Fruit fly (Drosophila melanogaster) whole organism, pupa: Measurements from ENCODE around the gene Top3alpha.

Source experiments
- CG10348 ChIP-seq: fragments of 200-800 bp; sonication (Bioruptor generic); IDR thresholded peaks from 2 replicates; pipeline ENCODE4 v1.3.6; 2022; ENCODE audit warnings: missing biosample characterization, missing genetic modification characterization
- CG12605 ChIP-seq: fragments of 200-800 bp; sonication (Bioruptor generic); IDR thresholded peaks from 2 replicates; pipeline ENCODE4 v1.3.6; 2022; ENCODE audit warnings: missing biosample characterization, missing genetic modification characterization
- CG13204 ChIP-seq: fragments of 200-800 bp; sonication (Bioruptor generic); optimal IDR thresholded peaks from 2 replicates; lab custom pipeline; 2018; ENCODE audit warnings: missing biosample characterization, mild to moderate bottlenecking, missing genetic modification characterization, moderate library complexity
- CG14655 ChIP-seq: fragments of 200-800 bp; sonication (Bioruptor generic); optimal IDR thresholded peaks from 3 replicates; lab custom pipeline; 2017; ENCODE audit warnings: mild to moderate bottlenecking, missing biosample characterization, missing genetic modification reagents, missing genetic modification characterization
- CG15710 ChIP-seq: fragments of 200-800 bp; sonication (Bioruptor generic); optimal IDR thresholded peaks from 2 replicates; lab custom pipeline; 2018; ENCODE audit warnings: missing biosample characterization, mild to moderate bottlenecking, missing genetic modification characterization, moderate library complexity
- CG17806 ChIP-seq: fragments of 200-800 bp; sonication (Bioruptor generic); optimal IDR thresholded peaks from 2 replicates; lab custom pipeline; 2018; ENCODE audit warnings: missing biosample characterization, mild to moderate bottlenecking, missing genetic modification characterization, moderate library complexity
- CG32121 ChIP-seq: fragments of 200-800 bp; sonication (Bioruptor generic); IDR thresholded peaks from 2 replicates; pipeline ENCODE4 v1.3.6; 2022; ENCODE audit warnings: missing biosample characterization, missing genetic modification characterization
- CG34367 ChIP-seq: fragments of 200-800 bp; sonication (Bioruptor generic); optimal IDR thresholded peaks from 2 replicates; lab custom pipeline; 2018; ENCODE audit warnings: missing biosample characterization, mild to moderate bottlenecking, missing genetic modification characterization
- CG4496 ChIP-seq: fragments of 200-800 bp; sonication (Bioruptor generic); IDR thresholded peaks from 3 replicates; pipeline ENCODE4 v1.3.6; 2022; ENCODE audit warnings: missing biosample characterization, missing genetic modification characterization
- CG8159 ChIP-seq: fragments of 200-800 bp; sonication (Bioruptor generic); optimal IDR thresholded peaks from 3 replicates; lab custom pipeline; 2018; ENCODE audit warnings: missing biosample characterization, mild to moderate bottlenecking, missing genetic modification characterization, moderate library complexity
- CG8301 ChIP-seq: fragments of 200-800 bp; sonication (Bioruptor generic); optimal IDR thresholded peaks from 2 replicates; lab custom pipeline; 2018; ENCODE audit warnings: missing biosample characterization, mild to moderate bottlenecking, missing genetic modification characterization
- CG9948 ChIP-seq: fragments of 200-800 bp; sonication (Bioruptor generic); optimal IDR thresholded peaks from 2 replicates; lab custom pipeline; 2018; ENCODE audit warnings: missing biosample characterization, mild to moderate bottlenecking, missing genetic modification characterization, moderate library complexity
- D1 ChIP-seq: fragments of 200-800 bp; sonication (Bioruptor generic); optimal IDR thresholded peaks from 2 replicates; lab custom pipeline; 2018; ENCODE audit warnings: missing biosample characterization, mild to moderate bottlenecking, missing genetic modification characterization, moderate library complexity
- EcR ChIP-seq: fragments of 200-800 bp; sonication (Bioruptor generic); optimal IDR thresholded peaks from 3 replicates; lab custom pipeline; 2019; ENCODE audit warnings: missing biosample characterization, missing genetic modification characterization, mild to moderate bottlenecking, moderate library complexity, missing genetic modification reagents
- Ets98B ChIP-seq: fragments of 200-800 bp; sonication (Bioruptor generic); IDR thresholded peaks from 2 replicates; pipeline ENCODE4 v1.3.6; 2022; ENCODE audit warnings: missing biosample characterization, missing genetic modification characterization
- Pif1A ChIP-seq: fragments of 200-800 bp; sonication (Bioruptor generic); optimal IDR thresholded peaks from 3 replicates; lab custom pipeline; 2016; ENCODE audit warnings: missing biosample characterization, missing genetic modification characterization
- Pif1B ChIP-seq: fragments of 200-800 bp; sonication (Bioruptor generic); optimal IDR thresholded peaks from 3 replicates; lab custom pipeline; 2016; ENCODE audit warnings: missing biosample characterization, missing genetic modification characterization
- Snoo ChIP-seq: fragments of 200-800 bp; sonication (Bioruptor generic); optimal IDR thresholded peaks from 3 replicates; lab custom pipeline; 2017; ENCODE audit warnings: missing biosample characterization, mild to moderate bottlenecking, missing genetic modification characterization, inconsistent platforms
- fd96Ca ChIP-seq: fragments of 200-800 bp; sonication (Bioruptor generic); IDR thresholded peaks from 3 replicates; pipeline ENCODE4 v1.3.6; 2022; ENCODE audit warnings: missing biosample characterization, missing genetic modification characterization
- gl ChIP-seq: fragments of 200-800 bp; sonication (Bioruptor generic); optimal IDR thresholded peaks from 2 replicates; lab custom pipeline; 2018; ENCODE audit warnings: missing biosample characterization, mild to moderate bottlenecking, missing genetic modification characterization
- rn ChIP-seq: fragments of 200-800 bp; sonication (Bioruptor generic); IDR thresholded peaks from 2 replicates; pipeline ENCODE4 v1.3.6; 2022; ENCODE audit warnings: missing biosample characterization, missing genetic modification characterization

The Top3alpha gene

DNA sequence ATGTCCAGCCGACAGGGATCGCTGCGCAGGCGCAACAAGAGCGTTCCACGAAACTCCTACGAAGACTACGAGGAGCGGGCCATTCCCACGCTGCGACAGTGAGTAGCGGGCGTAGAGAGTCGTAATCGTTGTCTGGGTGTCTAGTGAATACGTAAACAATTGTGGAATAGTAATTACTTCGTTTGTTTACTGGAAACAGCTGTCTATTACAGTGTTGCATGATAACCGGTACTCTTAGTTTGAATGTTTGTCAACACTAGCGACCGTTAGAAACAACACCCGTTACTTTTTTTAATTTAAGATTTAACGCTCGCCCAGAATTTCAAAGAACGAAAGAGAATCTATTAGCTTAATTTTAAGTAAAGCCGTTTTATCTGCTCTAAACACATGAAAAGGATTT lies 32.1 kb downstream of the Top3alpha start, which contains the start of gene CG10165:
Gene CG10165, minus strand, starts transcription at position 214 of the 400 bp plus-strand sequence.
- no peak for TF ChIP-seq CG32121
- TF ChIP-seq D1 (tag; lab: Kevin White, UChicago): no peak
- TF ChIP-seq, all 21 proteins: peak for 0

DNA sequence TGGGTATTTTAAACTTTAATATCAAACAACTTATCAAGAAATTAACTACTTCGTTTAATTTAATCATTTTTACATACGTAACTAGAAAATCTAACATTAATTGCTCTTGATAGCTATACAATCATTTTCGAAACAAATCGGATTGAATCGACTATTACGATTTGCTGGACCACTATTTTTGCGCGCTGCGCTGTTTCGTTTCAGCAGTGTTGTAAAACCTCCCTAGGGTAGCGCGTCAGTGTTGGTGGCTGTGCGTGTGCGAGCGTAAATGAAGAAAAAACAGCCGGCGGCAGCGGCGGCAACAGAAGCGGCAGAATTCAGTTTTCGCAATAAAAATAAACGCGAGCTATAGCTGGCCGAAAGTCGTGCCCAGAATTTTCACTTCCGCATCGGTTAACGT lies 35.3 kb downstream of the Top3alpha start, which contains the start of gene CG33116:
Gene CG33116, plus strand, starts transcription at position 233 of the 400 bp plus-strand sequence.
- TF ChIP-seq CG15710 (tag; lab: Kevin White, UChicago) (peak; percentile 76), CG9948 (peak; percentile 76), CG4496 (GFP tag; lab: Robert Waterston, UW) (peak; percentile 91), CG34367 (tag; lab: Kevin White, UChicago) (peak; percentile 59), Snoo (tag; lab: Kevin White, UChicago) (peak; percentile 76), CG17806 (tag; lab: Kevin White, UChicago) (peak; percentile 70), fd96Ca (GFP tag; lab: Robert Waterston, UW) (peak; percentile 86), Pif1B (peak; percentile 78), EcR (GFP tag; lab: Kevin White, UChicago) (no peak), CG8159 (tag; lab: Kevin White, UChicago) (peak; percentile 79), CG32121 (peak; percentile 90), Pif1A (GFP tag; lab: Kevin White, UChicago) (peak; percentile 86), CG8301 (peak; percentile 85), CG13204 (GFP tag; lab: Kevin White, UChicago) (peak; percentile 63), Ets98B (GFP tag; lab: Robert Waterston, UW) (peak; percentile 83), D1 (tag; lab: Kevin White, UChicago) (peak; percentile 65), rn (0 out of 2 replicates have a peak, but pooled peaks have one; percentile 52), gl (tag; lab: Kevin White, UChicago) (peak; percentile 31), CG14655 (GFP tag; lab: Kevin White, UChicago) (peak; percentile 87), CG10348 (GFP tag; lab: Robert Waterston, UW) (peak; percentile 51; the same call in 1 of the 2 replicates), CG12605 (GFP tag; lab: Robert Waterston, UW) (peak; percentile 63)

DNA sequence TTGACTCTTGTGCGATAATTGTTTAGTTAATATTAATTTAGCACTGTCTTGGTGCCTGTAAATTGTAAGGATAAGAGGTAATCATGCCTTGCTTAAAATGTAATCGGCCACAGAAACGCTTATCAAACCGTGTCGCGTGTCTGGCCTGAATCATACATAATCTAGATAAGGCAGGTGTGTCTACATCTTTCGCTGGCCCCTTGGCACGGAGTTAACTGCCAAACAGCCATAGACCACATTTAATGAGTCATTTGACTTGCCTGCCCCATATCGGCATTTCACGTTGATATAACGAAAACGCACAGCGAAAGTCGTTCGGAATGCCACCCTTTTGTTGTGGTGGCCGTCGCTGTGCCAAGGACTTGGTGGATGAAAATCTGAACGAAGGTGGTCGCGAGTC lies 37.3 kb downstream of the Top3alpha start, which contains the start of gene CG31697:
Gene CG31697, plus strand, starts transcription at position 215 of the 400 bp plus-strand sequence.
- TF ChIP-seq CG8301 (no peak), CG10348 (GFP tag; lab: Robert Waterston, UW) (no peak), CG9948 (no peak), CG34367 (tag; lab: Kevin White, UChicago) (no peak), fd96Ca (GFP tag; lab: Robert Waterston, UW) (no peak), CG4496 (GFP tag; lab: Robert Waterston, UW) (no peak), CG15710 (tag; lab: Kevin White, UChicago) (no peak), Pif1A (GFP tag; lab: Kevin White, UChicago) (no peak), CG12605 (GFP tag; lab: Robert Waterston, UW) (no peak)

DNA sequence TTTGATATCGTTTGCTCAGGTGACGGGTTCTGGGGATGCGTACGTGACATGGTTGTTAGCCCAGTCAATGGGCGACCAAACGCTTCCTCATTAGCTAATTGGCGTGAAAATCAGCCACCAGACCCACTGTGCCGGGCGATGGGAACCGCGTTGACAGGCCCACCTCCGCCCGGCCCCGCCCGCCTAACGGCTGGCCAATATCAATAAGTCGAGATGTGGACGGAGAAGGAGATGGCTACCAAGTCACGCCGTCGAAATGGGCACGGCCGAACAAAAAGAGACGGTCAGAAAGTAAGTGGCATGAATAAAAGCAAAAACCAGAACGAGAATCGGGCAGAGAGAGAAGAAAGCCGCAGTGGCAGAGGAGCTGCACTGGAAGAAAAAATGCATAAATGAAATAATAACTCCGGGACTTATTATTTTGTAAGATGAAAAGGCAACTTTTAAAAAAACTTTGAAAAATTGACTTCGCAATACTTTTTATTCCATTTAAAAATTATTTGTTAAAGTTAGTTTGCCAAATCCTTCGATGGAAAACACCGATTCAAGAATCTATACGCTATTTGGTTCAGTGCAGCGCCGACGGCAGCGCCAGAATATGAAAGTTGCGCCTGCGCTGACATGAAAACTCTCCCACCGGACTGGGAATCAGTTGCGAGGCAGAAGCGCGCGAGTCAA lies 40.0 kb downstream of the Top3alpha start, which contains the start of gene CG13082:
Gene CG13082, plus strand, starts transcription at position 647 of the 678 bp plus-strand sequence.
- TF ChIP-seq CG14655 (GFP tag; lab: Kevin White, UChicago) (peak; percentile 97), CG10348 (GFP tag; lab: Robert Waterston, UW) (no peak), Pif1B (peak; percentile 89), gl (tag; lab: Kevin White, UChicago) (no peak), CG12605 (GFP tag; lab: Robert Waterston, UW) (peak; percentile 75), CG34367 (tag; lab: Kevin White, UChicago) (peak; percentile 56), CG4496 (GFP tag; lab: Robert Waterston, UW) (peak; percentile 83), CG8159 (tag; lab: Kevin White, UChicago) (peak; percentile 83), EcR (GFP tag; lab: Kevin White, UChicago) (peak; percentile 11), Snoo (tag; lab: Kevin White, UChicago) (peak; percentile 93), CG17806 (tag; lab: Kevin White, UChicago) (peak; percentile 72), CG15710 (tag; lab: Kevin White, UChicago) (peak; percentile 79), Pif1A (GFP tag; lab: Kevin White, UChicago) (peak; percentile 85), rn (no peak), CG8301 (peak; percentile 97), Ets98B (GFP tag; lab: Robert Waterston, UW) (peak; percentile 83), CG9948 (peak; percentile 75), CG13204 (GFP tag; lab: Kevin White, UChicago) (peak; percentile 44), D1 (tag; lab: Kevin White, UChicago) (no peak), CG32121 (peak; percentile 49), fd96Ca (GFP tag; lab: Robert Waterston, UW) (peak; percentile 81)
- TF ChIP-seq, all 21 proteins: peak for 17

DNA sequence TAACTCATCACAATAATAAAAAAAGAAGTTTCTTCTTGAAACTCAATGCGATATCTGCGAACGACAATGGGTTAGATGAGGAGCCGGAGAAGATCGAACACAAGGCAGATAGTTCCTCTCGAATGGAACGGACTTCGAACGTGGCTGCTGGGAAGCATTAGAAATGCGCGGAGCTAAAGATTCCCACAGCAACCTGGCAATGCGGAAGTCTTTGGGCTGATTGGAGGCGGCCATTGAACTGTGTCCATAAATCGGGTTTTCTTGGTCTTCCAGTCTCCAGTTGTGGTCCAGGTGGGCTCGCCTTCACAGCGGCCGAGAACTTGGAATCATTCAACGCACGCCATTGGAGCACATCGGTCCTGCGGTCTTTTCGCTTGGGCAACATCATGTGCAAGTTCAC lies 42.3 kb downstream of the Top3alpha start, which contains the start of gene CG13081:
Gene CG13081, plus strand, starts transcription at position 301 of the 400 bp plus-strand sequence.
- no peak for TF ChIP-seq CG8301
- no peak for TF ChIP-seq gl (tag; lab: Kevin White, UChicago)
- no peak for TF ChIP-seq CG9948
- no peak for TF ChIP-seq Ets98B (GFP tag; lab: Robert Waterston, UW)
